Worm (Caenorhabditis elegans) whole organism, L4/young adult: ENCODE data around the gene gcy-20.

Source experiments
- W03F9.2 ChIP-seq: fragments of 150-350 bp; optimal IDR thresholded peaks from 2 replicates; lab custom pipeline; 2014; ENCODE audit warnings: missing biosample characterization, missing genetic modification characterization
- dao-5 ChIP-seq: sonication (generic microtip); optimal IDR thresholded peaks from 2 replicates; lab custom pipeline; 2016; ENCODE audit warnings: missing genotype, missing genetic modification characterization, moderate library complexity, missing compliant biosample characterization
- him-1 ChIP-seq: sonication (generic microtip); optimal IDR thresholded peaks from 2 replicates; lab custom pipeline; 2016; ENCODE audit warnings: missing genotype, missing genetic modification reagents, missing genetic modification characterization, missing compliant biosample characterization

gcy-20 gene

ce11 chrV:16202618-16203017 is 51.0 kb downstream of the gcy-20 start, which contains the start of gene F11A5.18:
TSS of gene F11A5.18 (plus strand) at chrV:16202918.
- TF ChIP-seq dao-5 (no peak), W03F9.2 (no peak), him-1 (tag; lab: Kevin White, UChicago) (no peak)

ce11 chrV:16201730-16202129 is 51.9 kb downstream of the gcy-20 start, which contains the start of gene F11A5.17:
TSS of gene F11A5.17 (plus strand) at chrV:16202030.
- TF ChIP-seq dao-5 (no peak), him-1 (tag; lab: Kevin White, UChicago) (no peak), W03F9.2 (no peak)
